Fruit fly (Drosophila melanogaster): ENCODE data around the gene CG5421.

CG5421 gene

dm6 chr2L:12404555-12405077 lies 43.3 kb downstream of the CG5421 start:
- TF ChIP-seq Hnf4 (GFP tag; optimal IDR thresholded peaks at IDR 0.05) (no peak), fru (GFP tag; optimal IDR thresholded peaks at IDR 0.05) (no peak)

dm6 chr2L:12397974-12398373 lies 50.0 kb downstream of the CG5421 start, which contains the start of gene Pkd2:
Gene Pkd2 (plus strand): TSS chr2L:12398274.
- TF ChIP-seq sv (GFP tag; optimal IDR thresholded peaks at IDR 0.05) (no peak), pan (optimal IDR thresholded peaks at IDR 0.05) (no peak), Dfd (GFP tag; optimal IDR thresholded peaks at IDR 0.05) (no peak), Hr78 (GFP tag; optimal IDR thresholded peaks at IDR 0.05) (no peak), Dif (GFP tag; optimal IDR thresholded peaks at IDR 0.05; ENCODE audit: partially characterized antibody) (no peak), dsf (GFP tag; optimal IDR thresholded peaks at IDR 0.05; ENCODE audit: borderline replicate concordance) (no peak), N (GFP tag; optimal IDR thresholded peaks at IDR 0.05) (no peak), Sp1 (GFP tag; optimal IDR thresholded peaks at IDR 0.05) (no peak), sage (GFP tag; optimal IDR thresholded peaks at IDR 0.05) (no peak), CG32264 (GFP tag; optimal IDR thresholded peaks at IDR 0.05) (no peak), psq (GFP tag; optimal IDR thresholded peaks at IDR 0.05) (no peak), h (GFP tag; optimal IDR thresholded peaks at IDR 0.05) (no peak), HLH106 (tag; optimal IDR thresholded peaks at IDR 0.05) (no peak), tai (GFP tag; optimal IDR thresholded peaks at IDR 0.05) (no peak)
